Fruit fly (Drosophila melanogaster): ENCODE data around the gene Gp93.

The Gp93 gene

DNA sequence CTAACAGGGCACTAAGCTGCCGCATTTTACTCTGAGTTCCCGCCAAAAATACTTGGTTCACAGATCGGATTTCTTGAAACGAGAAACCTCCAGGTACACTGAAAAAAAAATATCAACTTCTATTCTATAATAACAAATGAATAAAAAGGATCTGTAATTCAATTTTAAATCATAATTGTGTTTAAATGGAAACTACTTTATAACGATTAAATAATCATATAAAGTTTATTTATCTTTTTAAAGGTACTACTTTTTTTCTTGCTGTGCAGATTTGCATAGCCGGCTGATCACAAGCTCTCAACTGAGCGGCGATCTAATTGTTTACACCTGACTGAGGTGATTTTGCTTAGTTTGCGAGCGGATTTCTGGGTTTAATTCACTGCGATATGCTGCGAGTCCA, 38.8 kb downstream of the Gp93 start (continued):
- peak; percentile 67 for TF ChIP-seq cas (GFP tag; IDR thresholded peaks at IDR 0.05)
- peak; percentile 83 for TF ChIP-seq CG7839 (tag; optimal IDR thresholded peaks at IDR 0.05)
- TF ChIP-seq bcd (GFP tag; optimal IDR thresholded peaks at IDR 0.05) = peak; percentile 66
- peak; percentile 52 for TF ChIP-seq Adf1 (GFP tag; IDR thresholded peaks at IDR 0.05)
- TF ChIP-seq CG11504 (tag; optimal IDR thresholded peaks at IDR 0.05) = peak; percentile 79
- TF ChIP-seq Awh (GFP tag; IDR thresholded peaks at IDR 0.05) = peak; percentile 38; the same call in 1 of the 2 replicates
- TF ChIP-seq chinmo (GFP tag; IDR thresholded peaks at IDR 0.05; ENCODE audit: partially characterized antibody) = no peak
- peak; percentile 50 for TF ChIP-seq gsb (GFP tag; IDR thresholded peaks at IDR 0.05)
- TF ChIP-seq CG5245 (GFP tag; optimal IDR thresholded peaks at IDR 0.05) = no peak
- TF ChIP-seq so (GFP tag; IDR thresholded peaks at IDR 0.05) = peak; percentile 69; the same call in 2 of the 3 replicates
- no peak for TF ChIP-seq Dip2 (GFP tag; IDR thresholded peaks at IDR 0.05)
- peak; percentile 17; the same call in 2 of the 3 replicates for TF ChIP-seq B-H1 (GFP tag; IDR thresholded peaks at IDR 0.05)
- TF ChIP-seq ham (GFP tag; IDR thresholded peaks at IDR 0.05) = peak; percentile 58; the same call in 1 of the 2 replicates
- peak; percentile 29 for TF ChIP-seq jing (GFP tag; optimal IDR thresholded peaks at IDR 0.05)
- peak; percentile 72 for TF ChIP-seq Dek (tag; optimal IDR thresholded peaks at IDR 0.05)
- TF ChIP-seq CG2875 (GFP tag; optimal IDR thresholded peaks at IDR 0.05) = peak; percentile 35
- TF ChIP-seq unpg (GFP tag; optimal IDR thresholded peaks at IDR 0.05) = peak; percentile 83
- TF ChIP-seq CG2202 (tag; optimal IDR thresholded peaks at IDR 0.05) = peak; percentile 2
- TF ChIP-seq grau (tag; optimal IDR thresholded peaks at IDR 0.05) = peak; percentile 80
- TF ChIP-seq CTCF (GFP tag; optimal IDR thresholded peaks at IDR 0.05) = no peak
- peak; percentile 41 for TF ChIP-seq sug (tag; optimal IDR thresholded peaks at IDR 0.05)
- TF ChIP-seq dpn (GFP tag; optimal IDR thresholded peaks at IDR 0.05) = peak; percentile 15 to 60
- TF ChIP-seq unc-4 (GFP tag; IDR thresholded peaks at IDR 0.05; ENCODE audit: partially characterized antibody) = no peak
- peak; percentile 61 for TF ChIP-seq CG6689 (GFP tag; IDR thresholded peaks at IDR 0.05)
- TF ChIP-seq CG15269 (tag; optimal IDR thresholded peaks at IDR 0.05) = peak; percentile 81
- peak; percentile 45 for TF ChIP-seq CG1529 (GFP tag; optimal IDR thresholded peaks at IDR 0.05)
- peak; percentile 58; the same call in 2 of the 3 replicates for TF ChIP-seq Dbx (GFP tag; IDR thresholded peaks at IDR 0.05)
- no peak for TF ChIP-seq Dp (GFP tag; optimal IDR thresholded peaks at IDR 0.05)
- peak; percentile 27 for TF ChIP-seq CG1647 (GFP tag; optimal IDR thresholded peaks at IDR 0.05)
- peak; percentile 44; the same call in 1 of the 2 replicates for TF ChIP-seq CG6272 (GFP tag; IDR thresholded peaks at IDR 0.05)
- TF ChIP-seq CG16815 (GFP tag; optimal IDR thresholded peaks at IDR 0.05) = peak; percentile 40
- TF ChIP-seq hkb (optimal IDR thresholded peaks at IDR 0.05) = no peak
- TF ChIP-seq hkb (GFP tag; IDR thresholded peaks at IDR 0.05) = peak; percentile 53; the same call in 1 of the 2 replicates
- peak in 1 of 2 experiments; percentile 56 for TF ChIP-seq Eip74EF (GFP tag; optimal IDR thresholded peaks at IDR 0.05)
- TF ChIP-seq PHDP (tag; optimal IDR thresholded peaks at IDR 0.05) = peak; percentile 86
- TF ChIP-seq HmgD (GFP tag; optimal IDR thresholded peaks at IDR 0.05) = no peak
- TF ChIP-seq Fer3 (tag; optimal IDR thresholded peaks at IDR 0.05) = peak; percentile 69
- peak; percentile 51 for TF ChIP-seq D19B (GFP tag; optimal IDR thresholded peaks at IDR 0.05)
- peak; percentile 85 for TF ChIP-seq CG2678 (tag; optimal IDR thresholded peaks at IDR 0.05)
- TF ChIP-seq scrt (GFP tag; optimal IDR thresholded peaks at IDR 0.05) = peak; percentile 36
- peak; percentile 66 for TF ChIP-seq CG18262 (tag; optimal IDR thresholded peaks at IDR 0.05)
- TF ChIP-seq Ravus (GFP tag; IDR thresholded peaks at IDR 0.05) = peak; percentile 7; the same call in 1 of the 2 replicates
- peak; percentile 48 for TF ChIP-seq odd (GFP tag; optimal IDR thresholded peaks at IDR 0.05)
- no peak for TF ChIP-seq Scr (GFP tag; IDR thresholded peaks at IDR 0.05; ENCODE audit: partially characterized antibody)
- peak; percentile 70 for TF ChIP-seq Ssrp (tag; optimal IDR thresholded peaks at IDR 0.05)
- no peak for TF ChIP-seq Lim3 (GFP tag; IDR thresholded peaks at IDR 0.05)
- TF ChIP-seq C15 (GFP tag; IDR thresholded peaks at IDR 0.05) = 0 out of 3 replicates have a peak, but pooled peaks have one; percentile 6
- TF ChIP-seq Gug (GFP tag; IDR thresholded peaks at IDR 0.05) = no peak
- peak; percentile 59 for TF ChIP-seq CG18619 (GFP tag; optimal IDR thresholded peaks at IDR 0.05)
- TF ChIP-seq Max (GFP tag; optimal IDR thresholded peaks at IDR 0.05) = peak; percentile 56
- no peak for TF ChIP-seq Lhr (GFP tag; optimal IDR thresholded peaks at IDR 0.05)

Data from whole organism, embryonic.